Worm (Caenorhabditis elegans): Measurements from ENCODE around the gene cyp-33C3.

DNA sequence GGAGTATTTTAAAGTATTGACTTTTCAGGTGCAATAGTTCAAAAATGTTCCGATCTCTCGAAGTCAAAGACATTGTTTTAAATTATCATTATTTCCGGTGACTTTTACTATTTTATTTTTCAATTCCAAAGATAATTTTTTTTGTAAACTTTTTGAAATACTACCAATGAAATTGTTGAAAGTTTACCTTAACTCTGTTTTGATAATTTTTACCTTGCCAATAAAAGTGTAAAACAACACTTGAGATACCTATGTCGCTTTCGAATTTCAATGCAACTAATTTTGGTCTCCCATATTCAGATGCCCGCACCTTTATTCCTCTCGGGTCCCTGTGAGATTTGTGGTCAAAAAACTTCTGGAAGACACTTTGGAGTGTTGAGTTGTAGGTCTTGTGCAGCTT, 17.4 kb upstream of the cyp-33C3 start, which contains the start of gene nhr-103:
- TF ChIP-seq flt-1 (GFP tag; IDR thresholded peaks at IDR 0.05) = no peak
- no peak for TF ChIP-seq klf-2 (GFP tag; conservative IDR thresholded peaks at IDR 0.05)
- TF ChIP-seq ref-1 (GFP tag; conservative IDR thresholded peaks at IDR 0.05) = no peak
- no peak for TF ChIP-seq cog-1 (tag; optimal IDR thresholded peaks at IDR 0.05)
- no peak for TF ChIP-seq ztf-29 (GFP tag; IDR thresholded peaks at IDR 0.05)

Data from whole organism, midembryonic.